Worm (Caenorhabditis elegans): ENCODE data around the gene C34E7.3.

DNA sequence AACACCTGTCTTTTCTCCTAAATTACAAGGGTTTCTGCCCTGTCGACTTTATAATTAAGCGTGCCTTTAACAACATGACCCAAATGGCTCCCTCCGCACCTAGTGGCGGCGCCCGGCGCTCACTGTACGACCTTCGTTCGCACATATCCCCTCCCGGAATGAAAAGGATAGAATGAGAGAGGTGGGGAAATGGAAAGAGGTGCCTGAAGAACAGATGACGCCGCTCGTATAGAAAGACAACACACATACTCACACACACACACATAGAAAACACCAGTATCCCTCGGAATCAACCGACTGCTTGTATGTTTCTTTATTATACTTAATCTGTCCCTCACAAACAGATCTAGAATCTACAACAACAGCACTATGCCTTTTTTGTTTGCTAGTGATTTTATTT is 20.2 kb upstream of the C34E7.3 start:
- TF ChIP-seq med-1 (GFP tag; optimal IDR thresholded peaks at IDR 0.05; ENCODE audit: insufficient read depth) (no peak), cog-1 (tag; optimal IDR thresholded peaks at IDR 0.05) (no peak), tab-1 (GFP tag; IDR thresholded peaks at IDR 0.05) (no peak), T22C8.4 (GFP tag; IDR thresholded peaks at IDR 0.05) (no peak), flt-1 (GFP tag; IDR thresholded peaks at IDR 0.05) (no peak), ztf-29 (GFP tag; IDR thresholded peaks at IDR 0.05) (no peak), ztf-23 (GFP tag; IDR thresholded peaks at IDR 0.05) (no peak), klf-2 (GFP tag; conservative IDR thresholded peaks at IDR 0.05) (no peak), ref-1 (GFP tag; conservative IDR thresholded peaks at IDR 0.05) (no peak)

Data from whole organism, midembryonic.